Worm (Caenorhabditis elegans): ENCODE measurements around the gene F21C10.3.

- TF ChIP-seq pbrm-1 (GFP tag; IDR thresholded peaks at IDR 0.05) (peak; percentile 37; the same call in 1 of the 2 replicates), nfya-1 (tag; optimal IDR thresholded peaks at IDR 0.05; ENCODE audit: borderline replicate concordance, insufficient read depth) (no peak), ZK185.1 (tag; optimal IDR thresholded peaks at IDR 0.05; ENCODE audit: poor library complexity, severe bottlenecking) (peak; percentile 19), aptf-3 (GFP tag; IDR thresholded peaks at IDR 0.05) (no peak), ceh-100 (GFP tag; IDR thresholded peaks at IDR 0.05) (no peak), tbp1 (GFP tag; optimal IDR thresholded peaks at IDR 0.05) (peak; percentile 31), snpc-4 (GFP tag; optimal IDR thresholded peaks at IDR 0.05) (no peak), snpc-4 (tag; optimal IDR thresholded peaks at IDR 0.05) (peak in 2 of 4 experiments; percentile 24 to 37), unc-62 (GFP tag; optimal IDR thresholded peaks at IDR 0.05) (no peak), F37B4.10 (GFP tag; IDR thresholded peaks at IDR 0.05) (no peak), F33H1.4 (GFP tag; IDR thresholded peaks at IDR 0.05) (no peak), madf-10 (tag; optimal IDR thresholded peaks at IDR 0.05) (no peak), Y67H2A.10 (GFP tag; conservative IDR thresholded peaks at IDR 0.05) (no peak), C06A6.2 (GFP tag; conservative IDR thresholded peaks at IDR 0.05) (no peak)
Measured at ce11 chrV:9079965-9080432, 47.9 kb upstream of the F21C10.3 start.

Data from whole organism, young adult.